Fruit fly (Drosophila melanogaster): ENCODE data around the gene mRpS24.

Gene mRpS24

DNA sequence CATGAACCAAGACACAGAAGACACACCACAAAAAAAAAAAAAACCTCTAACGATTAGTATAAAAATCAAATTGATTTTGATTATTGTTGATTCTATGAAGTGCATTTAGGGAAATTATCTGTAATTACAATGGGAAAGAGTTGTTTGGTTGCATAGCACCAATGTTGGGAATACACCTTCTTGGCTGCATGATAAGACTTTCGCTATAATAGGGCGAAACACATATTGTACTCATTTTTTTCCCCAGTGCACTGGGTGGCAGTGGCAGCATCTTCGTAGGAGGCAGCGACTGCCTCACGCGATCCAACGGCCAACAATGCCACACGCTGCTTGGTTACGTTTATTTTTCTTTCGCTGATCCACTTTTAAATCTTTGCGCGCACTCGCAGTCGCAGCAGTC is 40.7 kb upstream of the mRpS24 start:
- TF ChIP-seq Sox102F (GFP tag; optimal IDR thresholded peaks at IDR 0.05) (peak; percentile 9), ATbp (GFP tag; optimal IDR thresholded peaks at IDR 0.05) (peak; percentile 7), CG34224 (GFP tag; IDR thresholded peaks at IDR 0.05; ENCODE audit: partially characterized antibody) (no peak), Lpt (GFP tag; optimal IDR thresholded peaks at IDR 0.05) (no peak), zfh1 (GFP tag; IDR thresholded peaks at IDR 0.05) (0 out of 3 replicates have a peak, but pooled peaks have one; percentile 7), prd (optimal IDR thresholded peaks at IDR 0.05) (no peak), prd (GFP tag; IDR thresholded peaks at IDR 0.05) (0 out of 3 replicates have a peak, but pooled peaks have one; percentile 16)

DNA sequence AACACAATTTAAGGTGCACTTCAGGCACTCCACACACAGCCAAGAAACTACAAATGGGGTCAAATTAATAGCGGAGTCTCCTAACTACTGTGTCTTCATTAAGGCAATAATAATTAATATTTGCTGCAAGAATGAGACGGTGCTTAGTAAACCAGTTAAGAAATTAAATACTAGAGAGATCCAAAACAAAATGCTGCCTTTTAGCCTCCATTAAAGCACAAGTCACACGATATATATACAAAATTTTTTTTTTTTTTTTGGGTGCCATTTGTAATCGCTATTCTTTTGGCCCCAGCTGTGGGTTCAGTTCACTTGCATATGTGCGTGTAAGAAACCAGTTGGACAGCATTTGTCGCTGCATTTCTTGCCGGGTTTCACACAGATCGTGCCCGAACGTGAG is 40.1 kb upstream of the mRpS24 start:
- TF ChIP-seq CG14441 (GFP tag; IDR thresholded peaks at IDR 0.05): no peak
- TF ChIP-seq abd-A (tag; optimal IDR thresholded peaks at IDR 0.05): no peak
- TF ChIP-seq crp (GFP tag; optimal IDR thresholded peaks at IDR 0.05): no peak
- peak; percentile 55 for TF ChIP-seq nom (GFP tag; optimal IDR thresholded peaks at IDR 0.05)
- TF ChIP-seq Xrp1 (GFP tag; IDR thresholded peaks at IDR 0.05): peak; percentile 53; the same call in 1 of the 2 replicates
- TF ChIP-seq CG6175 (GFP tag; IDR thresholded peaks at IDR 0.05): no peak
- no peak for TF ChIP-seq CG33213 (GFP tag; optimal IDR thresholded peaks at IDR 0.05)
- TF ChIP-seq tll (GFP tag; optimal IDR thresholded peaks at IDR 0.05): no peak
- peak; percentile 2 for TF ChIP-seq CG18599 (GFP tag; optimal IDR thresholded peaks at IDR 0.05)
- no peak for TF ChIP-seq pum (GFP tag; optimal IDR thresholded peaks at IDR 0.05)
- TF ChIP-seq Blimp-1 (GFP tag; optimal IDR thresholded peaks at IDR 0.05): peak; percentile 9
- no peak for TF ChIP-seq Hmr (GFP tag; optimal IDR thresholded peaks at IDR 0.05)
- TF ChIP-seq dmrt99B (tag; optimal IDR thresholded peaks at IDR 0.05): peak; percentile 66
- TF ChIP-seq CG15601 (tag; optimal IDR thresholded peaks at IDR 0.05): peak; percentile 12
- peak; percentile 29 for TF ChIP-seq CG17328 (GFP tag; IDR thresholded peaks at IDR 0.05)
- TF ChIP-seq CG30431 (GFP tag; optimal IDR thresholded peaks at IDR 0.05): no peak
- peak in 1 of 3 experiments; percentile 17 for TF ChIP-seq lola (GFP tag; optimal IDR thresholded peaks at IDR 0.05)
- no peak for TF ChIP-seq psq (GFP tag; optimal IDR thresholded peaks at IDR 0.05)
- no peak for TF ChIP-seq jing (GFP tag; optimal IDR thresholded peaks at IDR 0.05)
- no peak for TF ChIP-seq D (optimal IDR thresholded peaks at IDR 0.05)
- TF ChIP-seq D (GFP tag; optimal IDR thresholded peaks at IDR 0.05): no peak
- no peak for TF ChIP-seq CG13123 (GFP tag; optimal IDR thresholded peaks at IDR 0.05)
- TF ChIP-seq CG1603 (tag; optimal IDR thresholded peaks at IDR 0.05): no peak
- TF ChIP-seq CG12391 (tag; optimal IDR thresholded peaks at IDR 0.05): peak; percentile 23
- no peak for TF ChIP-seq Trl (optimal IDR thresholded peaks at IDR 0.05)
- no peak for TF ChIP-seq Trl (GFP tag; optimal IDR thresholded peaks at IDR 0.05)
- peak; percentile 16 for TF ChIP-seq Hr3 (GFP tag; optimal IDR thresholded peaks at IDR 0.05)
- no peak for TF ChIP-seq CG18764 (GFP tag; optimal IDR thresholded peaks at IDR 0.05)
- no peak for TF ChIP-seq disco-r (GFP tag; optimal IDR thresholded peaks at IDR 0.05)
- peak; percentile 4 for TF ChIP-seq CG10209 (GFP tag; optimal IDR thresholded peaks at IDR 0.05)
- TF ChIP-seq tup (GFP tag; optimal IDR thresholded peaks at IDR 0.05): no peak
- TF ChIP-seq CG6272 (GFP tag; IDR thresholded peaks at IDR 0.05): no peak
- no peak for TF ChIP-seq Abd-B (GFP tag; optimal IDR thresholded peaks at IDR 0.05)
- TF ChIP-seq CG2875 (GFP tag; optimal IDR thresholded peaks at IDR 0.05): peak; percentile 15
- no peak for TF ChIP-seq CG1647 (GFP tag; optimal IDR thresholded peaks at IDR 0.05)
- no peak for TF ChIP-seq CG11247 (GFP tag; IDR thresholded peaks at IDR 0.05)
- peak; percentile 24 for TF ChIP-seq corto (GFP tag; optimal IDR thresholded peaks at IDR 0.05)
- peak; percentile 55 for TF ChIP-seq CG31441 (GFP tag; IDR thresholded peaks at IDR 0.05)
- TF ChIP-seq CG10979 (tag; optimal IDR thresholded peaks at IDR 0.05): peak; percentile 10
- peak; percentile 51 for TF ChIP-seq CG6689 (GFP tag; IDR thresholded peaks at IDR 0.05)
- TF ChIP-seq sima (GFP tag; optimal IDR thresholded peaks at IDR 0.05): no peak
- TF ChIP-seq CG2712 (tag; optimal IDR thresholded peaks at IDR 0.05): peak; percentile 47
- no peak for TF ChIP-seq Tbp (GFP tag; optimal IDR thresholded peaks at IDR 0.05)
